Fruit fly (Drosophila melanogaster) whole organism: ENCODE results near the gene Mur18B.

Experiments
- CG8478 ChIP-seq: fragments of >200 bp; optimal IDR thresholded peaks from 2 replicates; lab custom pipeline; 2018; ENCODE audit warnings: inconsistent platforms
- pan ChIP-seq: fragments of >200 bp; optimal IDR thresholded peaks from 2 replicates; lab custom pipeline; 2017
- psq ChIP-seq: fragments of >200 bp; optimal IDR thresholded peaks from 2 replicates; lab custom pipeline; 2017
- usp ChIP-seq: fragments of >200 bp; optimal IDR thresholded peaks from 2 replicates; lab custom pipeline; 2017; ENCODE audit warnings: missing biosample characterization, missing genetic modification characterization, mixed read lengths

DNA sequence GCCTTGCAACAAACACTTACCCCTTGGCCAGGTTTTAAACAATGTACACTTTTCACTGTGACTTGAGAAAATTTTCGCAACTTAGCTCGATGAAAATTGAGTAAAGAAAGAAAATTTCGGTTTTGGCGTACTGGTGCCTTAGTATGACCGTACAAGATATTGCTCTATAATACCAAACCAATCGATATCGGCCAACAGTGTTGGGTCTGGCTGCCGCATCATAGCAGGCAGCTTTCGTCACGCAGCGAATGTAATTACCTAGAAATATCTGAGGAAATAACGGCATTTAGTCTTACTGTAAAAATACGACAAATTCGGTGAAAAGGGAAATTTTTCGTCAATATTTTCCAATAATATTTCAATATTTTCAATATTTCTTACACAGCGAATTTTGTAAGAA lies 5.0 kb upstream of the Mur18B start, which contains the start of gene Ulp1:
- TF ChIP-seq psq (lab: Kevin White, UChicago) (no peak), usp (GFP tag; lab: Kevin White, UChicago) (no peak), pan (lab: Kevin White, UChicago) (no peak), CG8478 (lab: Kevin White, UChicago) (no peak)
